Worm (Caenorhabditis elegans) whole organism, young adult: Measurements from ENCODE around the gene cif-1.

Experiments used
- C17E4.6 ChIP-seq: fragments of 200-800 bp; sonication (Bioruptor generic); IDR thresholded peaks from 2 replicates; pipeline ENCODE4 v1.3.6; 2022; ENCODE audit warnings: missing genetic modification reagents, missing genetic modification characterization, missing compliant biosample characterization
- F22D6.2 ChIP-seq: sonication (generic microtip); optimal IDR thresholded peaks from 2 replicates; lab custom pipeline; 2016; ENCODE audit warnings: mild to moderate bottlenecking, missing genetic modification characterization, missing compliant biosample characterization
- F33H1.4 ChIP-seq: fragments of 200-800 bp; sonication (Bioruptor generic); IDR thresholded peaks from 2 replicates; pipeline ENCODE4 v1.3.6; 2022; ENCODE audit warnings: missing genetic modification reagents, missing genetic modification characterization, missing compliant biosample characterization
- F37B4.10 ChIP-seq: fragments of 200-800 bp; sonication (Bioruptor generic); IDR thresholded peaks from 2 replicates; pipeline ENCODE4 v1.3.6; 2022; ENCODE audit warnings: missing genetic modification characterization, missing compliant biosample characterization
- F49E8.2 ChIP-seq: sonication (generic microtip); optimal IDR thresholded peaks from 3 replicates; lab custom pipeline; 2017; ENCODE audit warnings: missing genetic modification characterization, mild to moderate bottlenecking, missing compliant biosample characterization, antibody characterized with exemption, moderate library complexity; ENCODE audit not compliant: insufficient read depth
- F55B11.4 ChIP-seq: sonication (generic microtip); optimal IDR thresholded peaks from 2 replicates; lab custom pipeline; 2016; ENCODE audit warnings: missing compliant biosample characterization, missing genetic modification characterization, borderline replicate concordance; ENCODE audit not compliant: insufficient read depth
- F57C9.4 ChIP-seq: sonication (generic microtip); optimal IDR thresholded peaks from 2 replicates; lab custom pipeline; 2017; ENCODE audit warnings: mild to moderate bottlenecking, missing genetic modification characterization, missing compliant biosample characterization
- K11D2.4 ChIP-seq: fragments of 200-800 bp; sonication (Bioruptor generic); IDR thresholded peaks from 2 replicates; pipeline ENCODE4 v1.3.6; 2022; ENCODE audit warnings: missing genetic modification reagents, missing genetic modification characterization, missing compliant biosample characterization
- K12H6.12 ChIP-seq: fragments of 200-800 bp; sonication (Bioruptor generic); optimal IDR thresholded peaks from 2 replicates; lab custom pipeline; 2018; ENCODE audit warnings: mild to moderate bottlenecking, missing genetic modification characterization, missing compliant biosample characterization
- T26A5.8 ChIP-seq: sonication (generic microtip); optimal IDR thresholded peaks from 2 replicates; lab custom pipeline; 2016; ENCODE audit warnings: missing genetic modification characterization, missing compliant biosample characterization
- Y53G8AR.9 ChIP-seq: fragments of 200-800 bp; sonication (Bioruptor generic); conservative IDR thresholded peaks from 2 replicates; pipeline ENCODE4 v1.3.6; 2022; ENCODE audit warnings: missing genetic modification reagents, missing genetic modification characterization, missing compliant biosample characterization
- akir-1 ChIP-seq: fragments of 200-800 bp; sonication (Bioruptor generic); optimal IDR thresholded peaks from 2 replicates; lab custom pipeline; 2018; ENCODE audit warnings: mild to moderate bottlenecking, missing genetic modification characterization, moderate library complexity, missing compliant biosample characterization
- atf-7 ChIP-seq: sonication (generic microtip); optimal IDR thresholded peaks from 2 replicates; lab custom pipeline; 2017; ENCODE audit warnings: mild to moderate bottlenecking, missing genetic modification characterization, missing compliant biosample characterization
- attf-6 ChIP-seq: fragments of 200-800 bp; sonication (Bioruptor generic); IDR thresholded peaks from 2 replicates; pipeline ENCODE4 v1.3.6; 2022; ENCODE audit warnings: missing genetic modification reagents, missing genetic modification characterization, missing compliant biosample characterization
- bed-2 ChIP-seq: fragments of 200-800 bp; sonication (Bioruptor generic); IDR thresholded peaks from 2 replicates; pipeline ENCODE4 v1.3.6; 2022; ENCODE audit warnings: missing genetic modification reagents, missing genetic modification characterization, missing compliant biosample characterization
- ceh-100 ChIP-seq: fragments of 200-800 bp; sonication (Bioruptor generic); IDR thresholded peaks from 2 replicates; pipeline ENCODE4 v1.3.6; 2022; ENCODE audit warnings: missing genetic modification reagents, missing genetic modification characterization, missing compliant biosample characterization
- ceh-58 ChIP-seq: fragments of 200-800 bp; sonication (Bioruptor generic); IDR thresholded peaks from 2 replicates; pipeline ENCODE4 v1.3.6; 2022; ENCODE audit warnings: missing genetic modification characterization, missing compliant biosample characterization
- ceh-79 ChIP-seq: sonication (generic microtip); optimal IDR thresholded peaks from 2 replicates; lab custom pipeline; 2017; ENCODE audit warnings: mild to moderate bottlenecking, missing genetic modification characterization, missing compliant biosample characterization
- die-1 ChIP-seq: sonication (generic microtip); optimal IDR thresholded peaks from 2 replicates; lab custom pipeline; 2016; ENCODE audit warnings: missing genotype, mild to moderate bottlenecking, missing genetic modification characterization, missing compliant biosample characterization
- egl-44 ChIP-seq: fragments of 200-800 bp; sonication (Bioruptor generic); IDR thresholded peaks from 2 replicates; pipeline ENCODE4 v1.3.6; 2022; ENCODE audit warnings: missing genetic modification reagents, missing genetic modification characterization, missing compliant biosample characterization
- ekl-4 ChIP-seq: fragments of 200-800 bp; sonication (Bioruptor generic); IDR thresholded peaks from 2 replicates; pipeline ENCODE4 v1.3.6; 2022; ENCODE audit warnings: missing genetic modification reagents, missing genetic modification characterization, missing compliant biosample characterization
- hmg-1.2 ChIP-seq: fragments of 200-800 bp; sonication (Bioruptor generic); IDR thresholded peaks from 2 replicates; pipeline ENCODE4 v1.3.6; 2022; ENCODE audit warnings: missing genetic modification reagents, missing genetic modification characterization, missing compliant biosample characterization
- hmg-20 ChIP-seq: fragments of 200-800 bp; sonication (Bioruptor generic); IDR thresholded peaks from 2 replicates; pipeline ENCODE4 v1.3.6; 2022; ENCODE audit warnings: missing genetic modification reagents, missing genetic modification characterization, missing compliant biosample characterization
- hsf-1 ChIP-seq: fragments of 200-800 bp; sonication (Bioruptor generic); IDR thresholded peaks from 2 replicates; pipeline ENCODE4 v1.3.6; 2022; ENCODE audit warnings: missing genetic modification reagents, missing genetic modification characterization, missing compliant biosample characterization
- lag-1 ChIP-seq: fragments of 200-800 bp; sonication (Bioruptor generic); IDR thresholded peaks from 2 replicates; pipeline ENCODE4 v1.3.6; 2022; ENCODE audit warnings: missing genetic modification reagents, missing genetic modification characterization, missing compliant biosample characterization
- let-607 ChIP-seq, 2 experiments: fragments of 200-800 bp in 1 of 2; sonication (Bioruptor generic) in 1 of 2; sonication (generic microtip) in 1 of 2; optimal IDR thresholded peaks; 2 replicates each; lab custom pipeline; 2016 to 2018; ENCODE audit warnings: mild to moderate bottlenecking in 2 of 2, missing compliant biosample characterization in 2 of 2, missing genetic modification characterization in 2 of 2, moderate library complexity in 2 of 2, missing genotype in 1 of 2
- lin-26 ChIP-seq: fragments of 200-800 bp; sonication (Bioruptor generic); IDR thresholded peaks from 2 replicates; pipeline ENCODE4 v1.3.6; 2022; ENCODE audit warnings: missing genetic modification reagents, missing genetic modification characterization, missing compliant biosample characterization
- lin-35 ChIP-seq, 3 experiments: fragments of 150-350 bp in 2 of 3; sonication (generic microtip) in 1 of 3; optimal IDR thresholded peaks; 2 replicates each; lab custom pipeline; 2014 to 2018; ENCODE audit warnings: missing biosample characterization in 3 of 3, missing genetic modification characterization in 3 of 3, missing genetic modification reagents in 3 of 3
- lin-54 ChIP-seq: fragments of 200-800 bp; sonication (Bioruptor generic); optimal IDR thresholded peaks from 2 replicates; lab custom pipeline; 2018; ENCODE audit warnings: mild to moderate bottlenecking, missing genetic modification characterization, missing compliant biosample characterization
- lir-1 ChIP-seq: fragments of 200-800 bp; sonication (Bioruptor generic); conservative IDR thresholded peaks from 2 replicates; pipeline ENCODE4 v1.3.6; 2022; ENCODE audit warnings: missing genetic modification reagents, missing genetic modification characterization, missing compliant biosample characterization
- lsy-27 ChIP-seq: sonication (generic microtip); optimal IDR thresholded peaks from 2 replicates; lab custom pipeline; 2017; ENCODE audit warnings: missing genetic modification characterization, mild to moderate bottlenecking, missing compliant biosample characterization, antibody characterized with exemption, missing genotype, borderline replicate concordance; ENCODE audit not compliant: insufficient read depth
- madf-10 ChIP-seq: sonication (generic microtip); optimal IDR thresholded peaks from 2 replicates; lab custom pipeline; 2016; ENCODE audit warnings: mild to moderate bottlenecking, missing genetic modification characterization, missing compliant biosample characterization
- madf-6 ChIP-seq: fragments of 200-800 bp; sonication (Bioruptor generic); IDR thresholded peaks from 2 replicates; pipeline ENCODE4 v1.3.6; 2022; ENCODE audit warnings: missing genetic modification reagents, missing genetic modification characterization, missing compliant biosample characterization
- madf-8 ChIP-seq: fragments of 200-800 bp; sonication (Bioruptor generic); conservative IDR thresholded peaks from 2 replicates; pipeline ENCODE4 v1.3.6; 2022; ENCODE audit warnings: missing genetic modification reagents, missing genetic modification characterization, missing compliant biosample characterization
- mxl-1 ChIP-seq: sonication (generic microtip); optimal IDR thresholded peaks from 2 replicates; lab custom pipeline; 2016; ENCODE audit warnings: missing genetic modification characterization, missing compliant biosample characterization
- nfya-1 ChIP-seq: sonication (generic microtip); optimal IDR thresholded peaks from 2 replicates; lab custom pipeline; 2017; ENCODE audit warnings: antibody characterized with exemption, missing compliant biosample characterization, missing genetic modification characterization, borderline replicate concordance; ENCODE audit not compliant: insufficient read depth
- nfya-2 ChIP-seq: fragments of 200-800 bp; sonication (Bioruptor generic); IDR thresholded peaks from 2 replicates; pipeline ENCODE4 v1.3.6; 2022; ENCODE audit warnings: missing genetic modification reagents, missing genetic modification characterization, missing compliant biosample characterization
- pha-4 ChIP-seq: fragments of 150-350 bp; sonication (generic microtip); optimal IDR thresholded peaks from 2 replicates; lab custom pipeline; 2014; ENCODE audit warnings: missing biosample characterization, missing genetic modification reagents, missing genetic modification characterization
- repo-1 ChIP-seq: sonication (generic microtip); optimal IDR thresholded peaks from 2 replicates; lab custom pipeline; 2017; ENCODE audit warnings: mild to moderate bottlenecking, missing genetic modification characterization, missing compliant biosample characterization
- snpc-1.1 ChIP-seq: sonication (generic microtip); optimal IDR thresholded peaks from 2 replicates; lab custom pipeline; 2017; ENCODE audit warnings: missing genetic modification characterization, mild to moderate bottlenecking, missing compliant biosample characterization, antibody characterized with exemption, moderate library complexity, missing genotype, missing genetic modification reagents; ENCODE audit not compliant: insufficient read depth
- snpc-1.3 ChIP-seq: sonication (generic microtip); optimal IDR thresholded peaks from 2 replicates; lab custom pipeline; 2017; ENCODE audit warnings: missing genetic modification characterization, mild to moderate bottlenecking, missing compliant biosample characterization, antibody characterized with exemption, moderate library complexity, missing genotype, missing genetic modification reagents; ENCODE audit not compliant: insufficient read depth
- snpc-3.4 ChIP-seq: sonication (generic microtip); optimal IDR thresholded peaks from 2 replicates; lab custom pipeline; 2017; ENCODE audit warnings: missing genetic modification characterization, mild to moderate bottlenecking, missing compliant biosample characterization, antibody characterized with exemption, moderate library complexity, missing genotype, missing genetic modification reagents
- snpc-4 ChIP-seq, 5 experiments: fragments of 150-350 bp in 1 of 5; sonication (generic microtip) in 4 of 5; optimal IDR thresholded peaks; 2 replicates each; lab custom pipeline; 2014 to 2018; ENCODE audit warnings: missing genetic modification characterization in 5 of 5, missing biosample characterization in 3 of 5, antibody characterized with exemption in 2 of 5, mild to moderate bottlenecking in 2 of 5, missing compliant biosample characterization in 2 of 5, missing genotype in 2 of 5, moderate library complexity in 2 of 5, missing genetic modification reagents in 1 of 5
- somi-1 ChIP-seq: fragments of 200-800 bp; sonication (Bioruptor generic); optimal IDR thresholded peaks from 2 replicates; lab custom pipeline; 2018; ENCODE audit warnings: mild to moderate bottlenecking, missing genetic modification characterization, missing compliant biosample characterization
- unc-130 ChIP-seq: sonication (generic microtip); optimal IDR thresholded peaks from 2 replicates; lab custom pipeline; 2016; ENCODE audit warnings: missing genetic modification reagents, missing genetic modification characterization, missing compliant biosample characterization
- xnd-1 ChIP-seq: sonication (generic microtip); optimal IDR thresholded peaks from 2 replicates; lab custom pipeline; 2016; ENCODE audit warnings: missing genotype, missing genetic modification reagents, missing genetic modification characterization, missing compliant biosample characterization
- ztf-3 ChIP-seq: fragments of 200-800 bp; sonication (Bioruptor generic); optimal IDR thresholded peaks from 2 replicates; lab custom pipeline; 2018; ENCODE audit warnings: mild to moderate bottlenecking, missing genetic modification characterization, missing compliant biosample characterization

cif-1 gene

DNA sequence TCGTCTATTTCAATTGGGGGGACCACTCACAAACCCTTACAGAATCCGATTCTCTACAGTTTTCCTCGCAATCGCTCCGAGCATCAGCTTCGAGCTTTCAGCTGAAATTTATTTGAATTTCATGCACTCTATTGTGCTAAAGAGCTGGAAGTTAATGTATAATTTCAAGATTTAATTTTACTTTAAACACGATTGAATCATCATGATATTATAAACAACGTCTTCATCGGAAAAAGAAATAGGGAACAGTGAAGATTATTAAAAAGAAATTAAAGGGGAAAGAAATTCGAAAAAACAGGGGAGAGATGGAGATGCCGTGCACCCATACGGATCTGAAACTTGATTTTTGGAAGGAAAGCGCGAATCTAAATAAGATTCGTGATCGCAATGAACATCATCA is 33.6 kb upstream of the cif-1 start, which contains the start of gene hoe-1 (continued):
- peak; percentile 50 for TF ChIP-seq snpc-3.4 (tag; lab: Kevin White, UChicago)
- no peak for TF ChIP-seq egl-44 (GFP tag; lab: Robert Waterston, UW)
- no peak for TF ChIP-seq lin-35 (GFP tag; optimal IDR thresholded peaks at IDR 0.05; lab: Kevin White, UChicago)
- no peak for TF ChIP-seq snpc-1.1
- no peak for TF ChIP-seq lag-1 (GFP tag; lab: Robert Waterston, UW)
- 0 out of 2 replicates have a peak, but pooled peaks have one; percentile 32 for TF ChIP-seq ceh-100
- no peak for TF ChIP-seq die-1
- TF ChIP-seq F37B4.10 = no peak
- TF ChIP-seq nfya-1 (tag; lab: Kevin White, UChicago) = no peak
- TF ChIP-seq madf-8 (GFP tag; lab: Robert Waterston, UW) = no peak
- no peak for TF ChIP-seq madf-10 (tag; lab: Kevin White, UChicago)
- no peak for TF ChIP-seq mxl-1 (tag; lab: Kevin White, UChicago)
- TF ChIP-seq F55B11.4 (tag; lab: Kevin White, UChicago) = no peak
- TF ChIP-seq unc-130 (GFP tag; lab: Kevin White, UChicago) = no peak
- 0 out of 2 replicates have a peak, but pooled peaks have one; percentile 10 for TF ChIP-seq madf-6 (GFP tag; lab: Robert Waterston, UW)
- no peak for TF ChIP-seq ztf-3 (GFP tag; lab: Kevin White, UChicago)
- no peak for TF ChIP-seq lsy-27 (tag; lab: Kevin White, UChicago)
- no peak for TF ChIP-seq T26A5.8 (tag; lab: Kevin White, UChicago)
- no peak for TF ChIP-seq F22D6.2 (tag; lab: Kevin White, UChicago)
- 0 out of 2 replicates have a peak, but pooled peaks have one; percentile 48 for TF ChIP-seq lin-26 (GFP tag; lab: Robert Waterston, UW)
- no peak for TF ChIP-seq snpc-4 (GFP tag; optimal IDR thresholded peaks at IDR 0.05; lab: Kevin White, UChicago)
- TF ChIP-seq snpc-4 (tag; optimal IDR thresholded peaks at IDR 0.05; lab: Kevin White, UChicago) = peak in 1 of 4 experiments; percentile 42
- peak; percentile 8; the same call in 1 of the 2 replicates for TF ChIP-seq attf-6 (GFP tag; lab: Robert Waterston, UW)
- no peak for TF ChIP-seq pha-4 (tag; lab: Kevin White, UChicago)
- no peak for TF ChIP-seq snpc-1.3 (tag; lab: Kevin White, UChicago)
- peak; percentile 26 for TF ChIP-seq F49E8.2 (tag; lab: Kevin White, UChicago)
- TF ChIP-seq hmg-1.2 = no peak
- no peak for TF ChIP-seq C17E4.6 (GFP tag; lab: Robert Waterston, UW)
- no peak for TF ChIP-seq lir-1 (GFP tag; lab: Robert Waterston, UW)
- no peak for TF ChIP-seq F57C9.4
- TF ChIP-seq nfya-2 = no peak
- TF ChIP-seq bed-2 (GFP tag; lab: Robert Waterston, UW) = no peak
- no peak for TF ChIP-seq xnd-1 (tag; lab: Kevin White, UChicago)
- no peak for TF ChIP-seq akir-1 (GFP tag; lab: Kevin White, UChicago)
- 0 out of 2 replicates have a peak, but pooled peaks have one; percentile 64 for TF ChIP-seq Y53G8AR.9
- no peak for TF ChIP-seq ekl-4 (GFP tag; lab: Robert Waterston, UW)
- TF ChIP-seq ceh-79 = no peak
- TF ChIP-seq let-607 (tag; optimal IDR thresholded peaks at IDR 0.05; lab: Kevin White, UChicago) = no peak
- no peak for TF ChIP-seq F33H1.4 (GFP tag; lab: Robert Waterston, UW)
- no peak for TF ChIP-seq K11D2.4 (GFP tag; lab: Robert Waterston, UW)
- TF ChIP-seq somi-1 = no peak
- no peak for TF ChIP-seq lin-54
- TF ChIP-seq hsf-1 (GFP tag; lab: Robert Waterston, UW) = 0 out of 2 replicates have a peak, but pooled peaks have one; percentile 34
- TF ChIP-seq repo-1 (tag; lab: Kevin White, UChicago) = no peak
- no peak for TF ChIP-seq hmg-20 (GFP tag; lab: Robert Waterston, UW)
- no peak for TF ChIP-seq K12H6.12 (tag; lab: Kevin White, UChicago)
- TF ChIP-seq atf-7 (tag; lab: Kevin White, UChicago) = no peak
- TF ChIP-seq ceh-58 (GFP tag; lab: Robert Waterston, UW) = no peak
